Worm (Caenorhabditis elegans): ENCODE measurements around the gene cmd-1.

- TF ChIP-seq unc-130 (GFP tag; optimal IDR thresholded peaks at IDR 0.05) (no peak), snpc-1.1 (tag; optimal IDR thresholded peaks at IDR 0.05; ENCODE audit: insufficient read depth) (no peak), F52B5.7 (tag; optimal IDR thresholded peaks at IDR 0.05) (peak; percentile 87), somi-1 (GFP tag; optimal IDR thresholded peaks at IDR 0.05) (no peak), atf-7 (tag; optimal IDR thresholded peaks at IDR 0.05) (no peak), ceh-100 (GFP tag; IDR thresholded peaks at IDR 0.05) (no peak), ztf-28 (GFP tag; IDR thresholded peaks at IDR 0.05) (0 out of 2 replicates have a peak, but pooled peaks have one; percentile 36), athp-1 (tag; optimal IDR thresholded peaks at IDR 0.05) (peak; percentile 41), unc-62 (GFP tag; optimal IDR thresholded peaks at IDR 0.05) (no peak), F37B4.10 (GFP tag; IDR thresholded peaks at IDR 0.05) (no peak), lir-1 (GFP tag; conservative IDR thresholded peaks at IDR 0.05) (no peak), pha-4 (tag; optimal IDR thresholded peaks at IDR 0.05) (no peak), ztf-18 (tag; optimal IDR thresholded peaks at IDR 0.05) (no peak)
These were observed 2.2 kb downstream of the cmd-1 start for ce11 chrV:1158247-1158646.

Measured in whole organism, young adult.